Worm (Caenorhabditis elegans): Measurements from ENCODE around the gene F27D9.13.

- TF ChIP-seq lin-13 (tag; optimal IDR thresholded peaks at IDR 0.05) = no peak
- TF ChIP-seq mab-5 (tag; optimal IDR thresholded peaks at IDR 0.05) = no peak
Observed at ce11 chrX:7645313-7645712, 21.9 kb downstream of the F27D9.13 start, which contains the start of gene F26A10.2.

Data from whole organism, mixed stage, embryonic.